Fruit fly (Drosophila melanogaster) whole organism, adult: Measurements from ENCODE around the gene CG14960.

Source experiments
- CG1620 ChIP-seq: fragments of 200-800 bp; sonication (Bioruptor generic); optimal IDR thresholded peaks from 2 replicates; lab custom pipeline; 2016; ENCODE audit warnings: missing biosample characterization, missing genetic modification characterization
- CG33017 ChIP-seq: fragments of 200-800 bp; sonication (Bioruptor generic); optimal IDR thresholded peaks from 2 replicates; lab custom pipeline; 2018; ENCODE audit warnings: missing biosample characterization, mild to moderate bottlenecking, missing genetic modification characterization, moderate library complexity
- Crg-1 ChIP-seq: fragments of 200-800 bp; sonication (Bioruptor generic); optimal IDR thresholded peaks from 2 replicates; lab custom pipeline; 2016; ENCODE audit warnings: missing biosample characterization, missing genetic modification characterization
- bab1 ChIP-seq: fragments of 200-800 bp; sonication (Bioruptor generic); optimal IDR thresholded peaks from 3 replicates; lab custom pipeline; 2019; ENCODE audit warnings: missing biosample characterization, mild to moderate bottlenecking, missing genetic modification characterization, moderate library complexity

DNA sequence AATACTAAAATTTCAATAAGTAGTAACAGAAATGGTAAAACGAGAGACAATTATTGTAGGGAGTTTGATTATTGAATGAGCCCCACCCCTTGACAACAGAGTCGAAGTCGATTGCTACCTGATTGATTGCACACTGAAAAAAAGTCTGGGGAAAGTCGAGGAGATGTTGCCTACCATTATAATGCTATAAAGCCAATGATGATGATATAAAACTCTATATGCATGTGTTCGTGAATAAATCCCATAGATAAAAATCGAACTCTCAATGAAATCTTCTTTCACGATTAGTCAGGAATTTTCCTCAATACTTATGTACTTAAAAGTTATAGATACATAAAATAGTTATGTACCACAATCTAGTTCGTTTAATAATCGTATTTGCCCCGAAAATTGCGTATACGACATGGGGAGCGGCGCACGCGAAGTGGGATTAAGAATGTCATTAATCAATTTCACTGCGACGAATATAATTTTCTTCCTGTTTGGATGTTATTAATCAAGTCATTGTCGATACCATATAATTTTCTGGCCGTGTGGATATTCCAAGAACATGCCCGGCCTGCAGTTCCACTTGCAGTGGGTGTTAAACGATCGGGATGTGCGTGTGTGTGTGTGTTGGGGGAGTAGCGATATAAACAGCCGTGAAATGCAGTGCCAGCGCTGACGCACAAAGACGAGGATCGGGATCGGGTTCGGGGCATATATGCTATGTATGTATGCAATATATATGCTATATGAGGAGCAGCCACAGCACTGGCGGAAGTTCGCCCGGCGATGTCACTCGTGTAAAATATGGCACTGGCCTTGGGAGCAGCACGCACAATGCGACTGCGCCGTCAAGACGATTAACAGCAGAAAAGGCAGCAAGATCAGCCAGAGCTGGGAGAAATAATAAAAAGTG, 26.3 kb upstream of the CG14960 start, which contains the start of gene CG12078:
- TF ChIP-seq CG1620 (GFP tag; lab: Kevin White, UChicago) (no peak), bab1 (no peak), Crg-1 (GFP tag; lab: Kevin White, UChicago) (no peak), CG33017 (tag; lab: Kevin White, UChicago) (no peak)
